Worm (Caenorhabditis elegans): ENCODE data around the gene ifa-1.

The ifa-1 gene

ce11 chrX:11310285-11310838 lies 39.4 kb downstream of the ifa-1 start, which contains the start of gene F08G12.5:
F08G12.5 (minus strand) TSS chrX:11310285.
- TF ChIP-seq ekl-4 (GFP tag; IDR thresholded peaks at IDR 0.05): no peak
- TF ChIP-seq T07F8.4 (tag; optimal IDR thresholded peaks at IDR 0.05): no peak

- TF ChIP-seq ceh-91 (GFP tag; IDR thresholded peaks at IDR 0.05): no peak
- no peak for TF ChIP-seq somi-1 (GFP tag; optimal IDR thresholded peaks at IDR 0.05)
- TF ChIP-seq lin-35 (GFP tag; optimal IDR thresholded peaks at IDR 0.05): no peak
- TF ChIP-seq tbp1 (GFP tag; optimal IDR thresholded peaks at IDR 0.05): no peak
- no peak for TF ChIP-seq lsy-27 (tag; optimal IDR thresholded peaks at IDR 0.05; ENCODE audit: borderline replicate concordance, insufficient read depth)
- no peak for TF ChIP-seq Y95B8A.8 (GFP tag; IDR thresholded peaks at IDR 0.05)
- no peak for TF ChIP-seq tbx-9 (tag; optimal IDR thresholded peaks at IDR 0.05; ENCODE audit: borderline replicate concordance)
- no peak for TF ChIP-seq pha-4 (tag; optimal IDR thresholded peaks at IDR 0.05)
- TF ChIP-seq hmg-1.2 (GFP tag; IDR thresholded peaks at IDR 0.05): no peak
Observed at ce11 chrX:11315392-11315791, 44.4 kb downstream of the ifa-1 start, which contains the start of gene F08G12.11. F08G12.11 (minus strand) TSS chrX:11315572.

ce11 chrX:11316750-11317149 lies 45.8 kb downstream of the ifa-1 start, which contains the start of gene nlp-57:
nlp-57 (plus strand) TSS chrX:11317050.
- TF ChIP-seq D2030.7 (GFP tag; IDR thresholded peaks at IDR 0.05) (no peak), B0019.2 (GFP tag; conservative IDR thresholded peaks at IDR 0.05) (no peak), F57C9.4 (tag; optimal IDR thresholded peaks at IDR 0.05) (no peak), F49E8.2 (tag; optimal IDR thresholded peaks at IDR 0.05; ENCODE audit: insufficient read depth) (no peak), C17E4.6 (GFP tag; IDR thresholded peaks at IDR 0.05) (no peak), nfya-2 (GFP tag; IDR thresholded peaks at IDR 0.05) (no peak), nfyb-1 (GFP tag; IDR thresholded peaks at IDR 0.05) (no peak), rec-8 (tag; optimal IDR thresholded peaks at IDR 0.05) (no peak)

- TF ChIP-seq nfya-1 (tag; optimal IDR thresholded peaks at IDR 0.05; ENCODE audit: borderline replicate concordance, insufficient read depth) (no peak), ets-4 (GFP tag; optimal IDR thresholded peaks at IDR 0.05) (no peak), F57A8.1 (GFP tag; optimal IDR thresholded peaks at IDR 0.05) (no peak), nhr-80 (tag; optimal IDR thresholded peaks at IDR 0.05) (peak; percentile 63), hsf-1 (GFP tag; IDR thresholded peaks at IDR 0.05) (no peak)
Observed at ce11 chrX:11317939-11318338, 47.0 kb downstream of the ifa-1 start, which contains the start of gene hizr-1. hizr-1 (plus strand) TSS chrX:11318278.

- TF ChIP-seq fkh-3 (tag; optimal IDR thresholded peaks at IDR 0.05) (no peak), Y53G8AR.9 (GFP tag; conservative IDR thresholded peaks at IDR 0.05) (no peak), nhr-80 (tag; optimal IDR thresholded peaks at IDR 0.05) (peak; percentile 41), C06A6.2 (GFP tag; conservative IDR thresholded peaks at IDR 0.05) (no peak)
Observed at ce11 chrX:11323225-11323624, 52.2 kb downstream of the ifa-1 start.

- TF ChIP-seq nhr-80 (tag; optimal IDR thresholded peaks at IDR 0.05) (peak; percentile 83), lsy-27 (tag; optimal IDR thresholded peaks at IDR 0.05; ENCODE audit: borderline replicate concordance, insufficient read depth) (no peak), F33H1.4 (GFP tag; IDR thresholded peaks at IDR 0.05) (no peak)
Observed at ce11 chrX:11324240-11324639, 53.3 kb downstream of the ifa-1 start, which contains the start of gene asm-2. asm-2 (minus strand) TSS chrX:11324251.

All from whole organism, young adult.